Worm (Caenorhabditis elegans) whole organism, L3 larva: Measurements from ENCODE around the gene pbs-6.

ENCODE experiments used
- R02D3.7 ChIP-seq: fragments of 150-350 bp; optimal IDR thresholded peaks from 2 replicates; lab custom pipeline; 2014; ENCODE audit warnings: missing biosample characterization, missing genetic modification characterization
- aly-2 ChIP-seq: fragments of 150-350 bp; optimal IDR thresholded peaks from 2 replicates; lab custom pipeline; 2014; ENCODE audit warnings: missing biosample characterization, missing genetic modification characterization
- ama-1 ChIP-seq: fragments of 150-350 bp; optimal IDR thresholded peaks from 2 replicates; lab custom pipeline; 2018
- ceh-16 ChIP-seq: sonication (generic microtip); optimal IDR thresholded peaks from 2 replicates; lab custom pipeline; 2017; ENCODE audit warnings: missing biosample characterization, missing genetic modification characterization
- ceh-28 ChIP-seq: fragments of 150-350 bp; optimal IDR thresholded peaks from 2 replicates; lab custom pipeline; 2014; ENCODE audit warnings: missing biosample characterization, missing genetic modification reagents, missing genetic modification characterization
- ceh-9 ChIP-seq: sonication (generic microtip); optimal IDR thresholded peaks from 2 replicates; lab custom pipeline; 2018; ENCODE audit warnings: missing biosample characterization, missing genetic modification characterization
- daf-12 ChIP-seq: fragments of 150-350 bp; optimal IDR thresholded peaks from 2 replicates; lab custom pipeline; 2014; ENCODE audit warnings: missing biosample characterization, missing genetic modification reagents, missing genetic modification characterization
- egl-27 ChIP-seq: sonication (generic microtip); optimal IDR thresholded peaks from 4 replicates; lab custom pipeline; 2017; ENCODE audit warnings: missing biosample characterization, missing genetic modification reagents, missing genetic modification characterization
- egl-5 ChIP-seq: fragments of 150-350 bp; optimal IDR thresholded peaks from 2 replicates; lab custom pipeline; 2017; ENCODE audit warnings: missing biosample characterization, missing genetic modification reagents, missing genetic modification characterization, inconsistent platforms
- elt-1 ChIP-seq: fragments of 150-350 bp; optimal IDR thresholded peaks from 2 replicates; lab custom pipeline; 2014; ENCODE audit warnings: missing biosample characterization, missing genetic modification characterization
- elt-2 ChIP-seq: sonication (generic microtip); optimal IDR thresholded peaks from 2 replicates; lab custom pipeline; 2016; ENCODE audit warnings: missing genetic modification reagents, mild to moderate bottlenecking, missing genetic modification characterization, missing compliant biosample characterization
- fkh-10 ChIP-seq: sonication (generic microtip); optimal IDR thresholded peaks from 2 replicates; lab custom pipeline; 2017; ENCODE audit warnings: missing biosample characterization, missing genetic modification reagents, missing genetic modification characterization
- fkh-2 ChIP-seq: fragments of 150-350 bp; optimal IDR thresholded peaks from 2 replicates; lab custom pipeline; 2014; ENCODE audit warnings: missing biosample characterization, missing genetic modification reagents, missing genetic modification characterization
- fos-1 ChIP-seq: fragments of 150-350 bp; optimal IDR thresholded peaks from 2 replicates; lab custom pipeline; 2014; ENCODE audit warnings: missing biosample characterization, missing genetic modification characterization
- jun-1 ChIP-seq: fragments of 150-350 bp; optimal IDR thresholded peaks from 2 replicates; lab custom pipeline; 2014; ENCODE audit warnings: missing biosample characterization, missing genetic modification reagents, missing genetic modification characterization
- lin-15B ChIP-seq: fragments of 150-350 bp; optimal IDR thresholded peaks from 2 replicates; lab custom pipeline; 2014; ENCODE audit warnings: missing biosample characterization, missing genetic modification characterization
- lin-39 ChIP-seq: fragments of 150-350 bp; optimal IDR thresholded peaks from 2 replicates; lab custom pipeline; 2018; ENCODE audit warnings: missing biosample characterization, missing genetic modification reagents, missing genetic modification characterization
- lsy-12 ChIP-seq: sonication (generic microtip); optimal IDR thresholded peaks from 2 replicates; lab custom pipeline; 2016; ENCODE audit warnings: mild to moderate bottlenecking, missing genetic modification characterization, missing compliant biosample characterization
- nfya-1 ChIP-seq: sonication (generic microtip); optimal IDR thresholded peaks from 2 replicates; lab custom pipeline; 2017; ENCODE audit warnings: missing genetic modification characterization, mild to moderate bottlenecking, missing compliant biosample characterization, antibody characterized with exemption, moderate library complexity; ENCODE audit not compliant: insufficient read depth
- nhr-23 ChIP-seq: fragments of 150-350 bp; optimal IDR thresholded peaks from 2 replicates; lab custom pipeline; 2014; ENCODE audit warnings: missing biosample characterization, missing genetic modification reagents, missing genetic modification characterization
- nhr-43 ChIP-seq: sonication (generic microtip); optimal IDR thresholded peaks from 2 replicates; lab custom pipeline; 2016; ENCODE audit warnings: mild to moderate bottlenecking, missing genetic modification characterization, missing compliant biosample characterization; ENCODE audit not compliant: poor library complexity, severe bottlenecking
- nhr-76 ChIP-seq: fragments of 150-350 bp; sonication (generic microtip); optimal IDR thresholded peaks from 5 replicates; lab custom pipeline; 2014; ENCODE audit warnings: missing biosample characterization, missing genetic modification characterization
- nhr-77 ChIP-seq: fragments of 150-350 bp; optimal IDR thresholded peaks from 2 replicates; lab custom pipeline; 2014; ENCODE audit warnings: missing biosample characterization, missing genetic modification characterization
- pha-4 ChIP-seq: fragments of 150-350 bp; optimal IDR thresholded peaks from 2 replicates; lab custom pipeline; 2014; ENCODE audit warnings: missing biosample characterization, missing genetic modification reagents, missing genetic modification characterization
- pqm-1 ChIP-seq: fragments of 150-350 bp; optimal IDR thresholded peaks from 2 replicates; lab custom pipeline; 2017; ENCODE audit warnings: missing biosample characterization, missing genetic modification characterization, inconsistent platforms
- sea-2 ChIP-seq: fragments of 150-350 bp; sonication (generic microtip); optimal IDR thresholded peaks from 4 replicates; lab custom pipeline; 2014; ENCODE audit warnings: missing biosample characterization, missing genetic modification reagents, missing genetic modification characterization
- skn-1 ChIP-seq: fragments of 150-350 bp; optimal IDR thresholded peaks from 2 replicates; lab custom pipeline; 2014; ENCODE audit warnings: missing biosample characterization, missing genetic modification characterization
- tbx-2 ChIP-seq: sonication (generic microtip); optimal IDR thresholded peaks from 2 replicates; lab custom pipeline; 2016; ENCODE audit warnings: mild to moderate bottlenecking, missing genetic modification characterization, missing compliant biosample characterization
- zag-1 ChIP-seq: fragments of 150-350 bp; optimal IDR thresholded peaks from 2 replicates; lab custom pipeline; 2014; ENCODE audit warnings: missing biosample characterization, missing genetic modification characterization
- ztf-11 ChIP-seq: fragments of 150-350 bp; optimal IDR thresholded peaks from 2 replicates; lab custom pipeline; 2014; ENCODE audit warnings: missing biosample characterization, missing genetic modification characterization

The pbs-6 gene

ce11 chrIII:8286824-8287223 lies 42.9 kb upstream of the pbs-6 start:
- TF ChIP-seq egl-5 (tag; lab: Kevin White, UChicago): peak; percentile 5
- TF ChIP-seq fos-1 (tag; lab: Kevin White, UChicago): no peak
- TF ChIP-seq, all 47 proteins: peak for 1

ce11 chrIII:8286003-8286402 lies 42.1 kb upstream of the pbs-6 start:
- TF ChIP-seq egl-5 (tag; lab: Kevin White, UChicago) (no peak), nhr-23 (tag; lab: Kevin White, UChicago) (no peak), skn-1 (tag; lab: Kevin White, UChicago) (no peak), fkh-10 (peak; percentile 74)

ce11 chrIII:8283525-8283924 lies 39.6 kb upstream of the pbs-6 start:
- no peak for TF ChIP-seq pha-4 (tag; lab: Kevin White, UChicago)
- no peak for TF ChIP-seq jun-1 (tag; lab: Kevin White, UChicago)
- TF ChIP-seq nhr-23 (tag; lab: Kevin White, UChicago): no peak

ce11 chrIII:8281310-8281709 lies 37.4 kb upstream of the pbs-6 start:
- TF ChIP-seq R02D3.7 (no peak), ceh-28 (tag; lab: Kevin White, UChicago) (no peak), tbx-2 (tag; lab: Kevin White, UChicago) (no peak), ceh-9 (no peak), lin-15B (tag; lab: Kevin White, UChicago) (no peak), ceh-16 (tag; lab: Kevin White, UChicago) (no peak), skn-1 (tag; lab: Kevin White, UChicago) (no peak), sea-2 (no peak), elt-1 (tag; lab: Kevin White, UChicago) (no peak), elt-2 (tag; lab: Kevin White, UChicago) (no peak), fos-1 (tag; lab: Kevin White, UChicago) (no peak), nfya-1 (tag; lab: Kevin White, UChicago) (no peak), aly-2 (tag; lab: Kevin White, UChicago) (no peak), pqm-1 (tag; lab: Kevin White, UChicago) (no peak), ama-1 (lab: Kevin White, UChicago) (no peak), lin-39 (tag; lab: Kevin White, UChicago) (no peak), lsy-12 (no peak), ztf-11 (tag; lab: Kevin White, UChicago) (no peak), nhr-77 (tag; lab: Kevin White, UChicago) (no peak), jun-1 (tag; lab: Kevin White, UChicago) (no peak)

ce11 chrIII:8280352-8280751 lies 36.5 kb upstream of the pbs-6 start:
- TF ChIP-seq elt-2 (tag; lab: Kevin White, UChicago): no peak
- no peak for TF ChIP-seq nfya-1 (tag; lab: Kevin White, UChicago)
- TF ChIP-seq nhr-76 (tag; lab: Kevin White, UChicago): no peak
- no peak for TF ChIP-seq daf-12 (tag; lab: Kevin White, UChicago)
- TF ChIP-seq fkh-2 (tag; lab: Kevin White, UChicago): no peak
- TF ChIP-seq ceh-16 (tag; lab: Kevin White, UChicago): no peak
- no peak for TF ChIP-seq aly-2 (tag; lab: Kevin White, UChicago)
- TF ChIP-seq nhr-43 (tag; lab: Kevin White, UChicago): no peak
- TF ChIP-seq zag-1 (tag; lab: Kevin White, UChicago): no peak
- no peak for TF ChIP-seq lsy-12
- no peak for TF ChIP-seq egl-27 (tag; lab: Kevin White, UChicago)
- no peak for TF ChIP-seq jun-1 (tag; lab: Kevin White, UChicago)
- TF ChIP-seq nhr-77 (tag; lab: Kevin White, UChicago): no peak

ce11 chrIII:8279567-8279966 lies 35.7 kb upstream of the pbs-6 start:
- TF ChIP-seq elt-1 (tag; lab: Kevin White, UChicago): peak; percentile 20
- TF ChIP-seq egl-27 (tag; lab: Kevin White, UChicago): no peak
